Fruit fly (Drosophila melanogaster) whole organism, pupa: ENCODE data around the gene toe.
A peak's percentile ranks its signal among the peaks of the same experiment; 100 is the strongest.

ENCODE experiments used
- CG10348 ChIP-seq: fragments of 200-800 bp; sonication (Bioruptor generic); IDR thresholded peaks from 2 replicates; pipeline ENCODE4 v1.3.6; 2022; ENCODE audit warnings: missing biosample characterization, missing genetic modification characterization
- CG12605 ChIP-seq: fragments of 200-800 bp; sonication (Bioruptor generic); IDR thresholded peaks from 2 replicates; pipeline ENCODE4 v1.3.6; 2022; ENCODE audit warnings: missing biosample characterization, missing genetic modification characterization
- CG13204 ChIP-seq: fragments of 200-800 bp; sonication (Bioruptor generic); optimal IDR thresholded peaks from 2 replicates; lab custom pipeline; 2018; ENCODE audit warnings: missing biosample characterization, mild to moderate bottlenecking, missing genetic modification characterization, moderate library complexity
- CG14655 ChIP-seq: fragments of 200-800 bp; sonication (Bioruptor generic); optimal IDR thresholded peaks from 3 replicates; lab custom pipeline; 2017; ENCODE audit warnings: mild to moderate bottlenecking, missing biosample characterization, missing genetic modification reagents, missing genetic modification characterization
- CG15710 ChIP-seq: fragments of 200-800 bp; sonication (Bioruptor generic); optimal IDR thresholded peaks from 2 replicates; lab custom pipeline; 2018; ENCODE audit warnings: missing biosample characterization, mild to moderate bottlenecking, missing genetic modification characterization, moderate library complexity
- CG17806 ChIP-seq: fragments of 200-800 bp; sonication (Bioruptor generic); optimal IDR thresholded peaks from 2 replicates; lab custom pipeline; 2018; ENCODE audit warnings: missing biosample characterization, mild to moderate bottlenecking, missing genetic modification characterization, moderate library complexity
- CG32121 ChIP-seq: fragments of 200-800 bp; sonication (Bioruptor generic); IDR thresholded peaks from 2 replicates; pipeline ENCODE4 v1.3.6; 2022; ENCODE audit warnings: missing biosample characterization, missing genetic modification characterization
- CG34367 ChIP-seq: fragments of 200-800 bp; sonication (Bioruptor generic); optimal IDR thresholded peaks from 2 replicates; lab custom pipeline; 2018; ENCODE audit warnings: missing biosample characterization, mild to moderate bottlenecking, missing genetic modification characterization
- CG4496 ChIP-seq: fragments of 200-800 bp; sonication (Bioruptor generic); IDR thresholded peaks from 3 replicates; pipeline ENCODE4 v1.3.6; 2022; ENCODE audit warnings: missing biosample characterization, missing genetic modification characterization
- CG8159 ChIP-seq: fragments of 200-800 bp; sonication (Bioruptor generic); optimal IDR thresholded peaks from 3 replicates; lab custom pipeline; 2018; ENCODE audit warnings: missing biosample characterization, mild to moderate bottlenecking, missing genetic modification characterization, moderate library complexity
- CG8301 ChIP-seq: fragments of 200-800 bp; sonication (Bioruptor generic); optimal IDR thresholded peaks from 2 replicates; lab custom pipeline; 2018; ENCODE audit warnings: missing biosample characterization, mild to moderate bottlenecking, missing genetic modification characterization
- CG9948 ChIP-seq: fragments of 200-800 bp; sonication (Bioruptor generic); optimal IDR thresholded peaks from 2 replicates; lab custom pipeline; 2018; ENCODE audit warnings: missing biosample characterization, mild to moderate bottlenecking, missing genetic modification characterization, moderate library complexity
- D1 ChIP-seq: fragments of 200-800 bp; sonication (Bioruptor generic); optimal IDR thresholded peaks from 2 replicates; lab custom pipeline; 2018; ENCODE audit warnings: missing biosample characterization, mild to moderate bottlenecking, missing genetic modification characterization, moderate library complexity
- EcR ChIP-seq: fragments of 200-800 bp; sonication (Bioruptor generic); optimal IDR thresholded peaks from 3 replicates; lab custom pipeline; 2019; ENCODE audit warnings: missing biosample characterization, missing genetic modification characterization, mild to moderate bottlenecking, moderate library complexity, missing genetic modification reagents
- Ets98B ChIP-seq: fragments of 200-800 bp; sonication (Bioruptor generic); IDR thresholded peaks from 2 replicates; pipeline ENCODE4 v1.3.6; 2022; ENCODE audit warnings: missing biosample characterization, missing genetic modification characterization
- Pif1A ChIP-seq: fragments of 200-800 bp; sonication (Bioruptor generic); optimal IDR thresholded peaks from 3 replicates; lab custom pipeline; 2016; ENCODE audit warnings: missing biosample characterization, missing genetic modification characterization
- Pif1B ChIP-seq: fragments of 200-800 bp; sonication (Bioruptor generic); optimal IDR thresholded peaks from 3 replicates; lab custom pipeline; 2016; ENCODE audit warnings: missing biosample characterization, missing genetic modification characterization
- Snoo ChIP-seq: fragments of 200-800 bp; sonication (Bioruptor generic); optimal IDR thresholded peaks from 3 replicates; lab custom pipeline; 2017; ENCODE audit warnings: missing biosample characterization, mild to moderate bottlenecking, missing genetic modification characterization, inconsistent platforms
- fd96Ca ChIP-seq: fragments of 200-800 bp; sonication (Bioruptor generic); IDR thresholded peaks from 3 replicates; pipeline ENCODE4 v1.3.6; 2022; ENCODE audit warnings: missing biosample characterization, missing genetic modification characterization
- gl ChIP-seq: fragments of 200-800 bp; sonication (Bioruptor generic); optimal IDR thresholded peaks from 2 replicates; lab custom pipeline; 2018; ENCODE audit warnings: missing biosample characterization, mild to moderate bottlenecking, missing genetic modification characterization
- rn ChIP-seq: fragments of 200-800 bp; sonication (Bioruptor generic); IDR thresholded peaks from 2 replicates; pipeline ENCODE4 v1.3.6; 2022; ENCODE audit warnings: missing biosample characterization, missing genetic modification characterization

toe gene

dm6 chr3L:12453529-12453928 lies 21.1 kb upstream of the toe start:
- TF ChIP-seq CG8159 (peak; percentile 24), CG34367 (tag; lab: Kevin White, UChicago) (no peak)

dm6 chr3L:12447501-12447900 lies 15.0 kb upstream of the toe start:
- TF ChIP-seq EcR (GFP tag; lab: Kevin White, UChicago) (no peak), CG8159 (peak; percentile 16)
- TF ChIP-seq, all 21 proteins: peak for 1

dm6 chr3L:12447081-12447480 lies 14.6 kb upstream of the toe start:
- TF ChIP-seq fd96Ca (no peak), Pif1A (GFP tag; lab: Kevin White, UChicago) (no peak), rn (GFP tag; lab: Robert Waterston, UW) (no peak), gl (tag; lab: Kevin White, UChicago) (no peak)

DNA sequence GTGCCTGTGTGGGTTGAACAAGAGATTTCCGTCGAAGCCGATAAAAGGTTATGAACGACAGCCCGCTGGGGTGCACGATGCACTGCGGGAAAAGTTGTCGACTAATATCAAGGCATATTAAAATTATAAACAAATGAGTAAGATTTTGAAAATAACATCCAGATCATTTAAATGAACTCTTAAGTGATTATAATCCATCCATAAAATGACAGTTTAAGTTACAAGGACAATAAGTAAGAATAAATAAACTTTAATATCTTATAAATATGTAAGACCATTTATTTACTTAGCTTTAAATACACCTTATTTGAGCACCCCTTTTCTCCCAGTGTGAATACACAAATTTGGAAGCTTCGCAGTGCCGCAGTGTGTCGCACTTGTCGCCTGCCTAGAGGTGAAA lies 11.6 kb upstream of the toe start:
- no peak for TF ChIP-seq CG4496 (GFP tag; lab: Robert Waterston, UW)
- no peak for TF ChIP-seq CG14655 (GFP tag; lab: Kevin White, UChicago)
- no peak for TF ChIP-seq CG9948
- TF ChIP-seq CG8159, result peak; percentile 36
- no peak for TF ChIP-seq Pif1A (GFP tag; lab: Kevin White, UChicago)
- TF ChIP-seq CG12605 (GFP tag; lab: Robert Waterston, UW), result no peak
- TF ChIP-seq, all 21 proteins: peak for 1

DNA sequence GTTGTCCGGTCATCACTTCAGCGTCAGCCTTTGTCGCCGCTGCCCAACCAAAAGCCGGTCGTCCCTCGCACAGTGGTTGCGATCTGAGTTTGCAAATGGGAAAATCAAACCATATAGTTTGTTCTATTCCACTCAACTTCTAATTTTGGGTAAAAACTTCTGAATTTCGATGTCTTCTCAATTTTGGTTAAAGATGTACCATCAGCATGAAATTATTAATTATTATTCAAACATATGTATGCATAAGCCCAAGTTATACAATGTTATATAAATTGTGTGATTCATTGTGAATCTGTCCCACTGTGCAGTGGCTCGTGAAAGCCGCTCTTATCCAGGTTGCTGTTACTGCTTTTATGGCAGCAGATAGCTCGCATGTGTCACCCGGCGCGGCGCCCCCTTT lies 10.1 kb upstream of the toe start:
- TF ChIP-seq CG10348 (GFP tag; lab: Robert Waterston, UW) (no peak), CG9948 (peak; percentile 37), rn (GFP tag; lab: Robert Waterston, UW) (no peak), CG4496 (GFP tag; lab: Robert Waterston, UW) (peak; percentile 10; the same call in 1 of the 3 replicates), CG8301 (tag; lab: Kevin White, UChicago) (peak; percentile 54), Snoo (peak; percentile 56), CG12605 (GFP tag; lab: Robert Waterston, UW) (no peak), CG13204 (peak; percentile 43), gl (tag; lab: Kevin White, UChicago) (no peak), CG15710 (tag; lab: Kevin White, UChicago) (peak; percentile 74), D1 (tag; lab: Kevin White, UChicago) (no peak), CG32121 (GFP tag; lab: Robert Waterston, UW) (no peak), EcR (GFP tag; lab: Kevin White, UChicago) (peak; percentile 13), fd96Ca (no peak), Pif1B (GFP tag; lab: Kevin White, UChicago) (peak; percentile 57), CG8159 (peak; percentile 82), CG34367 (tag; lab: Kevin White, UChicago) (peak; percentile 53), Ets98B (GFP tag; lab: Robert Waterston, UW) (no peak), CG17806 (tag; lab: Kevin White, UChicago) (peak; percentile 63), CG14655 (GFP tag; lab: Kevin White, UChicago) (peak; percentile 65), Pif1A (GFP tag; lab: Kevin White, UChicago) (peak; percentile 50)

dm6 chr3L:12434432-12434831 lies 2.0 kb upstream of the toe start:
- no peak for TF ChIP-seq Ets98B (GFP tag; lab: Robert Waterston, UW)
- TF ChIP-seq CG12605 (GFP tag; lab: Robert Waterston, UW), result no peak
- TF ChIP-seq Snoo, result no peak
- no peak for TF ChIP-seq Pif1A (GFP tag; lab: Kevin White, UChicago)
- no peak for TF ChIP-seq CG9948
- no peak for TF ChIP-seq fd96Ca
- TF ChIP-seq rn (GFP tag; lab: Robert Waterston, UW), result no peak

DNA sequence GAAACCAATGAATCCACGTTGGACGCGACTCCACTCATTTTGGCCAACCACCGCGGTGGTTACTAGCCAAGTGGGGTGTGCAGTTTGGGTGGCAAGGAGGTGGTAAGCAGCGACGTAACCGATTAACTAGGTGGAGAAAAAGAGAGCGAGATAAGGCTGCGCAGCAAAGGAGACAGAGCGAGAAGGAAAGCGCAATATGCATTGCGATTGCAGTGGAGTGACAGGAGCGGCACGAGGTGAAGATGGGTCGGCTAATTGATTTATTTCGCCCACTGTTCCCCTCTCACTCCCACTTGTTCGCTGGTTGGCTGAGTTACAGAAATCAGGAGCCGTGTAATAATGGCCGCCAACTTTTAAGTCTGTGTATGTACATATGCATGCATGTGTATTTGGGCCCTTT lies 1.2 kb upstream of the toe start:
- TF ChIP-seq fd96Ca, result 0 out of 3 replicates have a peak, but pooled peaks have one; percentile 31
- TF ChIP-seq Ets98B (GFP tag; lab: Robert Waterston, UW), result no peak

DNA sequence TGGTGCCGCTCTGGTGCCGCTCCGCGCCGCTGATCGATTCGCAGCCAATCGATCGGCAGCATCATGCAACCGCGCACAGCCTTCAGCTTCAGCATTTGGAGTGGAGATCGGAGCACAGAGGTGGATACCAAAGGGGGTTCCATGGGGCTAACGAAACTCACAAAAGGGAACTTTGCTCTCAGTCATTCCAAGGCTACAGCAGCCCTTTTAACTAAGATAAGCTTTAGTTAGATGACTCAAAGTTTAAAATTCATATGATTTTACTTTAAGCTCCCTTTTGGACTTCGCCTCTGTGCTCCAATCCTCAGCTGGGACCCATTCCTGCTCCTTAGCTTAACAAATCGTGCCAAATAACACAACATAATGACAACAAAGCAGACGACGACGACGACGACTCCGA lies 12.0 kb downstream of the toe start:
- TF ChIP-seq fd96Ca, result no peak
- TF ChIP-seq EcR (GFP tag; lab: Kevin White, UChicago), result no peak
- TF ChIP-seq Ets98B (GFP tag; lab: Robert Waterston, UW), result no peak
- peak; percentile 2 for TF ChIP-seq CG17806 (tag; lab: Kevin White, UChicago)
- TF ChIP-seq CG8159, result peak; percentile 43
